Fruit fly (Drosophila melanogaster): ENCODE measurements around the gene CG44040.

DNA sequence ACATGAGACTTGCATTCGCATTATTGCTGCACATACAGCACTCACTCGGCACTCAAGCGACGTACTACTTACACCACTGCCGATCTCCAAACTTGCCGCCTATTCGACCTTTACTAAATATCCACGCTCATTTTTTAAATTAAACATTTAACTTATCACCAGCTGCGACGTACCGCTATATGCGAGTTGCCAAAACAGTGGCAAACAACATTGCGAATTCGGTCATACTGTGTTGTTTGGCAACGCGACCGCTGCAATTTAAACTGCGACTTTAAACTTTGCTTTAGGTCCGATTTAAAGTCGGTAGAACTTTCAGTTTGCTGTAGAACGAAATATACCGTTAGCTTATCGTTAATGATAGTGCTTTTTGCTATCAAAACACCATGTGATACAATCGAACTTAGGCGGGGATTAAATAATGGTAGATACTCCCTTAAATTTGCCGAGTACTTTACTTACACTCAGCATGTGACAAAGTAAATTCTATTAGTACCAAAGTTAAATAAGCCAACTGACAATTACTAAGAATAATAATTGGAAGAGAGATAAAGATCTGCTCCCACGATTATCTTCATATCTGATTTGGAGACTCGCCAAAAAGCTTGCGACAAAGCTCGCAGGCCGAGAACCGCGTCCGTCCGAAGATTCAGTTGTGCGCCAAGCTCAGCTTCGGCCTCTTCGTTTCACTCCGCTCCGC, 8.1 kb downstream of the CG44040 start, which contains the start of the genes CG6236 and ea:
- TF ChIP-seq CG1621 (tag; optimal IDR thresholded peaks at IDR 0.05) (no peak), CG3919 (GFP tag; optimal IDR thresholded peaks at IDR 0.05) (no peak), CG16779 (tag; optimal IDR thresholded peaks at IDR 0.05) (no peak), Hr4 (GFP tag; optimal IDR thresholded peaks at IDR 0.05) (no peak), CG10631 (GFP tag; optimal IDR thresholded peaks at IDR 0.05) (no peak), CG7368 (GFP tag; optimal IDR thresholded peaks at IDR 0.05) (no peak), CG6808 (GFP tag; optimal IDR thresholded peaks at IDR 0.05) (no peak), eg (GFP tag; IDR thresholded peaks at IDR 0.05) (no peak), CG11902 (GFP tag; optimal IDR thresholded peaks at IDR 0.05) (no peak), CG8632 (GFP tag; optimal IDR thresholded peaks at IDR 0.05) (no peak), CG8319 (GFP tag; optimal IDR thresholded peaks at IDR 0.05) (no peak), pdm3 (GFP tag; optimal IDR thresholded peaks at IDR 0.05) (no peak)
